Worm (Caenorhabditis elegans) whole organism, L2 larva: ENCODE results near the gene W06H8.6.

Experiments
- F13H6.1 ChIP-seq: sonication (generic microtip); optimal IDR thresholded peaks from 2 replicates; lab custom pipeline; 2016; ENCODE audit warnings: missing genetic modification characterization, missing compliant biosample characterization
- ZK546.5 ChIP-seq: sonication (generic microtip); optimal IDR thresholded peaks from 2 replicates; lab custom pipeline; 2017; ENCODE audit warnings: missing biosample characterization, missing genetic modification characterization
- elt-1 ChIP-seq: fragments of 150-350 bp; optimal IDR thresholded peaks from 2 replicates; lab custom pipeline; 2014; ENCODE audit warnings: missing biosample characterization, missing genetic modification characterization
- elt-3 ChIP-seq: sonication (generic microtip); optimal IDR thresholded peaks from 2 replicates; lab custom pipeline; 2017; ENCODE audit warnings: missing biosample characterization, missing genetic modification characterization
- lin-11 ChIP-seq: fragments of 150-350 bp; sonication (generic microtip); optimal IDR thresholded peaks from 2 replicates; lab custom pipeline; 2014; ENCODE audit warnings: missing biosample characterization, missing genetic modification characterization, inconsistent platforms, mixed read lengths
- mbf-1 ChIP-seq: sonication (generic microtip); optimal IDR thresholded peaks from 2 replicates; lab custom pipeline; 2017; ENCODE audit warnings: missing biosample characterization, missing genetic modification characterization
- nhr-129 ChIP-seq: fragments of 150-350 bp; optimal IDR thresholded peaks from 2 replicates; lab custom pipeline; 2014; ENCODE audit warnings: missing biosample characterization, missing genetic modification characterization
- nhr-237 ChIP-seq: fragments of 150-350 bp; optimal IDR thresholded peaks from 2 replicates; lab custom pipeline; 2014; ENCODE audit warnings: missing biosample characterization, missing genetic modification characterization
- nhr-25 ChIP-seq: fragments of 150-350 bp; sonication (generic microtip); optimal IDR thresholded peaks from 3 replicates; lab custom pipeline; 2014; ENCODE audit warnings: missing biosample characterization, missing genetic modification characterization
- peb-1 ChIP-seq: fragments of 150-350 bp; optimal IDR thresholded peaks from 2 replicates; lab custom pipeline; 2014; ENCODE audit warnings: missing biosample characterization, missing genetic modification characterization
- skn-1 ChIP-seq: sonication (generic microtip); optimal IDR thresholded peaks from 2 replicates; lab custom pipeline; 2017; ENCODE audit warnings: missing biosample characterization, missing genetic modification characterization
- sma-3 ChIP-seq: sonication (generic microtip); optimal IDR thresholded peaks from 2 replicates; lab custom pipeline; 2016; ENCODE audit warnings: missing genetic modification reagents, missing genetic modification characterization, missing compliant biosample characterization
- snpc-4 ChIP-seq: fragments of 150-350 bp; optimal IDR thresholded peaks from 2 replicates; lab custom pipeline; 2014; ENCODE audit warnings: missing biosample characterization, missing genetic modification characterization
- zag-1 ChIP-seq: fragments of 150-350 bp; optimal IDR thresholded peaks from 2 replicates; lab custom pipeline; 2014; ENCODE audit warnings: missing biosample characterization, missing genetic modification characterization

DNA sequence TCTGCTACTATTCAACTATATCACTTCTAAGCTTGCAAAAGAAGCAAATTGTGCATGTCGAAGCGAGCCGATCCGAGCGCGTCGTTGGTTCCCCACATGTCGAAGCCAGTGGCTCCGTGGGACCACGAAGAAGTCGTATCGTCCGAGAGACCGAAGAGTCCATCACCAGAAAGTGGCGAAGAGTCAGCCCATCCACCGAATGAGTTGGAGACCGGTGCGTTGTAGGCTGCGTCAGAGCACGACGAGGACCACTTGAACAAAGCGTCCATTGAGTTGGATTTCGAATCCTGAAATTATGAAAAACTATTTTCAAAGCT lies 2.8 kb downstream of the W06H8.6 start:
- TF ChIP-seq snpc-4 (tag; lab: Kevin White, UChicago) (no peak), skn-1 (tag; lab: Kevin White, UChicago) (no peak), peb-1 (no peak), sma-3 (GFP tag; lab: Kevin White, UChicago) (no peak), nhr-129 (tag; lab: Kevin White, UChicago) (no peak), zag-1 (tag; lab: Kevin White, UChicago) (no peak), lin-11 (tag; lab: Kevin White, UChicago) (no peak), elt-1 (tag; lab: Kevin White, UChicago) (no peak), nhr-237 (no peak), ZK546.5 (no peak), F13H6.1 (tag; lab: Kevin White, UChicago) (no peak), elt-3 (tag; lab: Kevin White, UChicago) (no peak), nhr-25 (tag; lab: Kevin White, UChicago) (no peak), mbf-1 (tag; lab: Kevin White, UChicago) (no peak)
